Worm (Caenorhabditis elegans) whole organism, late embryonic: ENCODE results near the gene lpl-1.

Source experiments
- ets-4 ChIP-seq: sonication (generic microtip); optimal IDR thresholded peaks from 2 replicates; lab custom pipeline; 2016; ENCODE audit warnings: missing genetic modification characterization, missing compliant biosample characterization
- nhr-11 ChIP-seq: fragments of 150-350 bp; optimal IDR thresholded peaks from 2 replicates; lab custom pipeline; 2014; ENCODE audit warnings: missing biosample characterization, missing genetic modification characterization
- pha-4 ChIP-seq: fragments of 150-350 bp; optimal IDR thresholded peaks from 2 replicates; lab custom pipeline; 2018; ENCODE audit warnings: missing biosample characterization, missing genetic modification reagents, missing genetic modification characterization
- rnt-1 ChIP-seq: sonication (generic microtip); optimal IDR thresholded peaks from 2 replicates; lab custom pipeline; 2016; ENCODE audit warnings: missing genetic modification characterization, missing compliant biosample characterization
- sdc-2 ChIP-seq: sonication (generic microtip); optimal IDR thresholded peaks from 2 replicates; lab custom pipeline; 2016; ENCODE audit warnings: missing genotype, missing genetic modification characterization, missing compliant biosample characterization

ce11 chrIV:9112019-9112418, 18.2 kb upstream of the lpl-1 start:
- TF ChIP-seq pha-4 (tag; lab: Kevin White, UChicago) (no peak), rnt-1 (tag; lab: Kevin White, UChicago) (no peak), sdc-2 (no peak), ets-4 (tag; lab: Kevin White, UChicago) (no peak), nhr-11 (tag; lab: Kevin White, UChicago) (no peak)
